Worm (Caenorhabditis elegans): ENCODE results near the gene R03H10.2.
A peak's percentile ranks its signal among the peaks of the same experiment; 100 is the strongest.

R03H10.2 gene

DNA sequence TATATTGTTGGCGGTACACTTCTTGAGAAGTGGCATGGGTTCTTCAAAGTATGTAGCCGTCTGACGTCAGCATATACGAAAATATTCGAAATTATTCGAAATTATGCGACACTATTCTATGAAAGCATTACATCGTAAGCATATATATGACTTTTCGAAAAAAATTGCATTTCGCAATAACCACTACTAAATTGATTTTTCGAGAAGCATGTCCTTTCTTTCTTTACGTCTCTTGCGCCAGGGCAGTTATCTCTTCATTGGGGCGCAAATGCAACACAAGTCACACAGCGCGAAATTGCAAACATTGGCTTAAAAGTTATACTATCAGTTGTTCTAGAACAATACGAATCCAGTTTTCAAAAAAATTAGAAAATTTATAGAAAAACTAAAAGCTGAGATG is 18.3 kb downstream of the R03H10.2 start:
- TF ChIP-seq hlh-6 (tag; optimal IDR thresholded peaks at IDR 0.05) (no peak), elt-2 (tag; optimal IDR thresholded peaks at IDR 0.05) (no peak), ceh-34 (tag; optimal IDR thresholded peaks at IDR 0.05) (no peak), tbx-7 (tag; optimal IDR thresholded peaks at IDR 0.05) (no peak), unc-86 (tag; optimal IDR thresholded peaks at IDR 0.05) (no peak), nhr-11 (tag; optimal IDR thresholded peaks at IDR 0.05) (no peak), ceh-2 (tag; optimal IDR thresholded peaks at IDR 0.05) (no peak), sox-4 (tag; optimal IDR thresholded peaks at IDR 0.05) (no peak), ets-4 (tag; optimal IDR thresholded peaks at IDR 0.05) (no peak), madf-2 (tag; optimal IDR thresholded peaks at IDR 0.05) (no peak), fkh-10 (GFP tag; optimal IDR thresholded peaks at IDR 0.05) (no peak)

DNA sequence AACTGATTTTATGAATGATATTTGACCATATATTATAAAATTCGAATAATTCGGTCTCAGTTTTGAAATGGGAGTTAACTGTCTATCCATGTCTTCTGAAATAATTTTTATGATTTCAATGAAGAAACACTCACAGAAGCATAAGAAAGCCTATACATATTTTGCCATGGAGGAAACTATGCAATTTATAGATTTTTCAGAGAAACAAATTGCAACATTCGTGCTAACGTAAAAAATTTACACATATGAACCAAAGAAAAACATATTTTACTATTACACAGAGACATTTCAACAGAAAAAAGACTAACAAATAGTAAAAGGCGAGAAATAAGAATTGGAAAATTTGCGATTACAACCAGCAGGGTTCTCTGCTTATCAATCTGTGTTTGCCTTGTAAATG is 23.3 kb downstream of the R03H10.2 start, which contains the start of gene R03H10.7:
Gene R03H10.7 (minus strand): TSS at position 101 of the 400 bp plus-strand sequence.
- TF ChIP-seq ttx-3 (tag; optimal IDR thresholded peaks at IDR 0.05) (no peak), F13H6.1 (tag; optimal IDR thresholded peaks at IDR 0.05) (no peak), ama-1 (optimal IDR thresholded peaks at IDR 0.05) (no peak)

DNA sequence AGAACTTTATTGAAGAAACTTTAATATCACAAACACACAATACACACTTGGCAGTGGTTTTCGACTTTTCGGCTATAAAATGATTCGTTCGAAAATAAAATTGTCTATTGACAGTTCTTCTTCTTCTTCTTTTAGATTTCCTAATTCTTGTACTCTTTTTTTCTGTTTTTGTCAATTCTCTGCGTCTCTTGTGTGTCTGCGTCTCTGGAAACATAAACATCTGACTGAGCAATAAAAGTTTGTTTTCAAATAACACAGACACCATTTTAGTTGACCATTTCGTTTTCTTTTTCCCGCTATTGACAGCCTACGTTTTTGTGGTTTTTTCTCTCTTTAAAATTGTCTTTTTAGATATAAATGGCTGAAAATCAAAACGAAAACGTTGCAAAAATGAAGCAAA is 24.3 kb downstream of the R03H10.2 start, which contains the start of gene R03H10.1:
Gene R03H10.1 (plus strand): TSS at position 352 of the 400 bp plus-strand sequence.
- no peak for TF ChIP-seq nfya-1 (tag; optimal IDR thresholded peaks at IDR 0.05)
- TF ChIP-seq gmeb-2 (tag; optimal IDR thresholded peaks at IDR 0.05), result no peak
- TF ChIP-seq hlh-15 (tag; optimal IDR thresholded peaks at IDR 0.05), result no peak
- TF ChIP-seq K02D7.2 (tag; optimal IDR thresholded peaks at IDR 0.05), result no peak
- no peak for TF ChIP-seq unc-42 (tag; optimal IDR thresholded peaks at IDR 0.05)
- no peak for TF ChIP-seq hlh-13 (GFP tag; optimal IDR thresholded peaks at IDR 0.05)
- no peak for TF ChIP-seq lin-11 (tag; optimal IDR thresholded peaks at IDR 0.05)
- no peak for TF ChIP-seq zip-5 (tag; optimal IDR thresholded peaks at IDR 0.05)
- TF ChIP-seq ets-4 (tag; optimal IDR thresholded peaks at IDR 0.05), result no peak
- TF ChIP-seq rnt-1 (tag; optimal IDR thresholded peaks at IDR 0.05), result no peak
- no peak for TF ChIP-seq nhr-11 (tag; optimal IDR thresholded peaks at IDR 0.05)
- TF ChIP-seq ceh-24 (tag; optimal IDR thresholded peaks at IDR 0.05), result no peak
- no peak for TF ChIP-seq ceh-48 (tag; optimal IDR thresholded peaks at IDR 0.05)
- TF ChIP-seq T23F11.4 (GFP tag; optimal IDR thresholded peaks at IDR 0.05), result no peak
- no peak for TF ChIP-seq npax-4 (tag; optimal IDR thresholded peaks at IDR 0.05)

DNA sequence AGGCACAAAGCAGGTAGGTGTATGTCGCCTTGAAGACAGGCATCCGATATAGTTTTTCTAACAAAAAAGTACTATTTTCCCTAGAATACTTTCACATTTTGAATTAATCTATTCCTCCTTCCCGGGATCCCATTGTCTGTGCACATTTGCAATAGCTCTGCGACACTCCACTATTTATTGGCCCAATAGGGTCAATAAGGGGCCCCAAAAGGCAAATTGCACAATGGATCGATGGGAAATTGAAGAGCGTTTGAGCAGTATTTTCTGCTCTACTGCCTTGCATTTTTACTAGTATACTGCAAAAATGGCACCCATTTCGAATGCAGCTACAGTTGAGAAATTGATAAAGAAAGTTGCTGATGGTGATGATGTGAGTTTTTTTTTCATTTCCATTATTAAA is 26.8 kb downstream of the R03H10.2 start, which contains the start of gene R03H10.11:
Gene R03H10.11 (plus strand): TSS at position 301 of the 400 bp plus-strand sequence.
- TF ChIP-seq tbx-7 (tag; optimal IDR thresholded peaks at IDR 0.05), result no peak
- TF ChIP-seq ref-2 (tag; optimal IDR thresholded peaks at IDR 0.05), result no peak
- TF ChIP-seq ceh-19 (GFP tag; optimal IDR thresholded peaks at IDR 0.05), result no peak

DNA sequence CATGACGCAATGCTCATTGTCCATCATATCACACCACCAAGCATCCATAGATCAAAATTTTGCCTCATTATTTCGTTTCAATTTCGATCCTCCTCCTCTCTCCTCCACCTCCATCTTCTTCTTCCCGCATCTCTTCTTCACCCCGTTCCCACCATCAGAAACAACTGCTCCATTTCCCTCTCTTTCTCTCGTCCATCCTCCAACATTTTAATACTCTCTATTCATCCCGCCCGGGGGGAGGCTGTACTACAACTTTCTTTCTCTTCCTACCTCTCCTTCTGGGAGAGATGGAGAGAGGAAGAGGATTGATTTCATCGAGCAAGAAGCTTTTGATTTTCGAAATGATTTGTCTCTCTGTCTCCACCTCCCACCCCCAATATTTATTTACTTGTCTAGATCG is 28.4 kb downstream of the R03H10.2 start:
- TF ChIP-seq tbx-2 (tag; optimal IDR thresholded peaks at IDR 0.05), result peak; percentile 26
- no peak for TF ChIP-seq pax-1 (tag; optimal IDR thresholded peaks at IDR 0.05)
- TF ChIP-seq T23F11.4 (GFP tag; optimal IDR thresholded peaks at IDR 0.05), result no peak
- peak; percentile 1 for TF ChIP-seq nfya-1 (tag; optimal IDR thresholded peaks at IDR 0.05)
- TF ChIP-seq ceh-34 (tag; optimal IDR thresholded peaks at IDR 0.05), result peak; percentile 33
- TF ChIP-seq ceh-18 (tag; optimal IDR thresholded peaks at IDR 0.05), result peak; percentile 81
- peak; percentile 55 for TF ChIP-seq unc-55 (GFP tag; optimal IDR thresholded peaks at IDR 0.05)
- TF ChIP-seq rnt-1 (tag; optimal IDR thresholded peaks at IDR 0.05), result peak; percentile 78

DNA sequence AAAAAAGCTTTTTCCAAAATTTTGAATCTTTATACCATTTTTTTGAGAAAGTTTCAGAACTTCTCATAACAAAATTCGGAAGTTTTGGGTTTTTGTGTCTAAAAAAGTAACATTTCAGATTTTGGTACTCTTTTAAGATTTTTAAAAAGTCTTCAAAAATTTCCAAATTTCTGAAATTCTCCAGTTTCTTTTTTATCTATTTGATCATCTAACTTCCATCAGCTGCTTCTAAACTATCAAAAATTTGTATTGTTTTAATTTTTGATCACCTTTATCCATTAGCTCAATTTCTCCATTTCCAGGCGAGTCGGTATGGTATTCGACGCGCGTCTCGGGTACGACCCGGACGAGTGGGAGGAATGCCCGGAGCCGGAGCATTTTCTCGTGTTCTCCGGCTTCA is 30.8 kb downstream of the R03H10.2 start, which contains the start of gene cpna-1:
Gene cpna-1 (plus strand): TSS at position 301 of the 400 bp plus-strand sequence.
- TF ChIP-seq C08G9.2 (tag; optimal IDR thresholded peaks at IDR 0.05) (no peak), mec-3 (tag; optimal IDR thresholded peaks at IDR 0.05; ENCODE audit: borderline replicate concordance) (no peak), nhr-232 (tag; optimal IDR thresholded peaks at IDR 0.05) (no peak), rnt-1 (tag; optimal IDR thresholded peaks at IDR 0.05) (no peak), sdc-2 (tag; optimal IDR thresholded peaks at IDR 0.05) (no peak), unc-55 (GFP tag; optimal IDR thresholded peaks at IDR 0.05) (no peak), syd-9 (tag; optimal IDR thresholded peaks at IDR 0.05) (no peak), K02D7.2 (tag; optimal IDR thresholded peaks at IDR 0.05) (no peak), K09A11.1 (tag; optimal IDR thresholded peaks at IDR 0.05; ENCODE audit: insufficient read depth) (no peak), ceh-30 (tag; optimal IDR thresholded peaks at IDR 0.05) (no peak), pha-2 (tag; optimal IDR thresholded peaks at IDR 0.05) (no peak), unc-3 (GFP tag; conservative IDR thresholded peaks at IDR 0.05) (no peak), unc-3 (tag; optimal IDR thresholded peaks at IDR 0.05) (no peak), lin-11 (tag; optimal IDR thresholded peaks at IDR 0.05) (no peak), odd-2 (tag; optimal IDR thresholded peaks at IDR 0.05) (no peak), zip-5 (tag; optimal IDR thresholded peaks at IDR 0.05) (no peak), ceh-22 (tag; optimal IDR thresholded peaks at IDR 0.05) (no peak)

All from whole organism, late embryonic.